Fruit fly (Drosophila melanogaster): Measurements from ENCODE around the gene CG43736.

Gene CG43736

dm6 chrX:6854563-6854962, 9.1 kb upstream of the CG43736 start (continued):
- TF ChIP-seq CG9215 (GFP tag; IDR thresholded peaks at IDR 0.05), result peak; percentile 40; the same call in 1 of the 2 replicates
- TF ChIP-seq CG6765 (GFP tag; optimal IDR thresholded peaks at IDR 0.05), result peak; percentile 65
- peak; percentile 79 for TF ChIP-seq CG1233 (GFP tag; optimal IDR thresholded peaks at IDR 0.05)
- peak; percentile 75 for TF ChIP-seq scrt (GFP tag; optimal IDR thresholded peaks at IDR 0.05)
- TF ChIP-seq CG15011 (GFP tag; optimal IDR thresholded peaks at IDR 0.05), result peak; percentile 77
- TF ChIP-seq Dip3 (GFP tag; optimal IDR thresholded peaks at IDR 0.05), result peak; percentile 67
- TF ChIP-seq CG8290 (GFP tag; optimal IDR thresholded peaks at IDR 0.05), result peak; percentile 38
- TF ChIP-seq CG8290 (tag; optimal IDR thresholded peaks at IDR 0.05), result no peak
- peak; percentile 80 for TF ChIP-seq CG8924 (tag; optimal IDR thresholded peaks at IDR 0.05)
- peak; percentile 40 for TF ChIP-seq CG8359 (GFP tag; optimal IDR thresholded peaks at IDR 0.05; ENCODE audit: borderline replicate concordance)
- peak; percentile 79 for TF ChIP-seq CG9727 (GFP tag; optimal IDR thresholded peaks at IDR 0.05)
- TF ChIP-seq CG4424 (GFP tag; optimal IDR thresholded peaks at IDR 0.05), result peak; percentile 81
- peak; percentile 76 for TF ChIP-seq CG17385 (GFP tag; optimal IDR thresholded peaks at IDR 0.05)
- TF ChIP-seq CG12299 (tag; optimal IDR thresholded peaks at IDR 0.05), result peak; percentile 56
- TF ChIP-seq CG5245 (GFP tag; optimal IDR thresholded peaks at IDR 0.05), result peak; percentile 50
- peak; percentile 86 for TF ChIP-seq CG2120 (GFP tag; optimal IDR thresholded peaks at IDR 0.05)
- peak; percentile 74 for TF ChIP-seq HHEX (GFP tag; optimal IDR thresholded peaks at IDR 0.05)
- TF ChIP-seq CG6813 (GFP tag; optimal IDR thresholded peaks at IDR 0.05), result peak; percentile 78
- no peak for TF ChIP-seq fd64A (GFP tag; optimal IDR thresholded peaks at IDR 0.05)
- peak; percentile 32 for TF ChIP-seq psq (GFP tag; optimal IDR thresholded peaks at IDR 0.05)
- peak; percentile 62 for TF ChIP-seq tin (GFP tag; optimal IDR thresholded peaks at IDR 0.05)
- peak; percentile 83 for TF ChIP-seq org-1 (GFP tag; optimal IDR thresholded peaks at IDR 0.05)
- TF ChIP-seq bsh (GFP tag; optimal IDR thresholded peaks at IDR 0.05), result peak; percentile 56 to 87
- peak; percentile 79 for TF ChIP-seq CG15514 (GFP tag; optimal IDR thresholded peaks at IDR 0.05)
- peak; percentile 71 for TF ChIP-seq CG1529 (GFP tag; optimal IDR thresholded peaks at IDR 0.05)
- TF ChIP-seq zfh1 (GFP tag; IDR thresholded peaks at IDR 0.05), result peak; percentile 84
- peak; percentile 15 for TF ChIP-seq CrebB (tag; optimal IDR thresholded peaks at IDR 0.05)
- TF ChIP-seq CG8765 (GFP tag; IDR thresholded peaks at IDR 0.05), result 0 out of 2 replicates have a peak, but pooled peaks have one; percentile 45
- no peak for TF ChIP-seq Hr78 (GFP tag; optimal IDR thresholded peaks at IDR 0.05)
- no peak for TF ChIP-seq CG16779 (GFP tag; IDR thresholded peaks at IDR 0.05)
- TF ChIP-seq CG10366 (GFP tag; IDR thresholded peaks at IDR 0.05), result peak; percentile 79
- no peak for TF ChIP-seq CG13287 (GFP tag; IDR thresholded peaks at IDR 0.05; ENCODE audit: partially characterized antibody)
- peak; percentile 72 for TF ChIP-seq Optix (GFP tag; IDR thresholded peaks at IDR 0.05)
- peak; percentile 69 for TF ChIP-seq Max (GFP tag; optimal IDR thresholded peaks at IDR 0.05)
- TF ChIP-seq CoRest (tag; optimal IDR thresholded peaks at IDR 0.05), result peak; percentile 82
- TF ChIP-seq CHES-1-like (GFP tag; optimal IDR thresholded peaks at IDR 0.05), result peak; percentile 15
- peak; percentile 69 for TF ChIP-seq CG12104 (GFP tag; optimal IDR thresholded peaks at IDR 0.05)
- TF ChIP-seq CG18011 (GFP tag; optimal IDR thresholded peaks at IDR 0.05), result peak; percentile 58
- TF ChIP-seq CG6272 (GFP tag; IDR thresholded peaks at IDR 0.05), result peak; percentile 40; the same call in 1 of the 2 replicates
- TF ChIP-seq salm (tag; optimal IDR thresholded peaks at IDR 0.05), result peak; percentile 63
- TF ChIP-seq Hr51 (GFP tag; optimal IDR thresholded peaks at IDR 0.05), result peak; percentile 44 to 88
- no peak for TF ChIP-seq kni (GFP tag; optimal IDR thresholded peaks at IDR 0.05)
- TF ChIP-seq her (GFP tag; optimal IDR thresholded peaks at IDR 0.05), result peak; percentile 0
- peak; percentile 76 for TF ChIP-seq CG13424 (tag; optimal IDR thresholded peaks at IDR 0.05)
- TF ChIP-seq sob (GFP tag; IDR thresholded peaks at IDR 0.05), result peak; percentile 86
- TF ChIP-seq unc-4 (GFP tag; IDR thresholded peaks at IDR 0.05; ENCODE audit: partially characterized antibody), result no peak
- TF ChIP-seq CG14667 (GFP tag; IDR thresholded peaks at IDR 0.05), result peak; percentile 67; the same call in 1 of the 2 replicates
- no peak for TF ChIP-seq HLHmδ (GFP tag; optimal IDR thresholded peaks at IDR 0.05)
- peak; percentile 52; the same call in 1 of the 2 replicates for TF ChIP-seq E2f2 (GFP tag; IDR thresholded peaks at IDR 0.05)
- TF ChIP-seq CG30403 (GFP tag; optimal IDR thresholded peaks at IDR 0.05), result peak; percentile 77

All from whole organism, embryonic.